Fruit fly (Drosophila melanogaster): ENCODE results near the gene ssp2.

DNA sequence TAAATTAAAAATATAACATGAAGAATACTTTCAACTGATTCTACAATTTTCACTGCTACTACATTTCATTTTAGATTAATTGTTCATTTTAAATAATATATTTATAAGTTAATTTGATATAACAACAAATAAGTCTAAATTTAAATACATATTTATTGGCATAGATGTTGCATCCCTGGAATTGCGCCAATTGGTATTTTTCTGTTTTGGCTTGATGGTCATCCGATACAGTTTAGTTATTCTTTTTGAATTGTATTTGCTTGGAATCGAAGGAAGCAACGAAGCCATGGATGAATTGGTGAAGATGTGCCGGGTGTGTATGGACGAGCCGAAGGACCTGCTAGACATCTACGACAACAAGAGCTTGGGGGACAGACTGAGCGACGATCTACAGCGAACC lies 32.0 kb downstream of the ssp2 start, which contains the start of gene CG17361:
- TF ChIP-seq CG8478 (optimal IDR thresholded peaks at IDR 0.05) (no peak), CTCF (optimal IDR thresholded peaks at IDR 0.05) (no peak)
